Worm (Caenorhabditis elegans): Measurements from ENCODE around the gene str-93.

DNA sequence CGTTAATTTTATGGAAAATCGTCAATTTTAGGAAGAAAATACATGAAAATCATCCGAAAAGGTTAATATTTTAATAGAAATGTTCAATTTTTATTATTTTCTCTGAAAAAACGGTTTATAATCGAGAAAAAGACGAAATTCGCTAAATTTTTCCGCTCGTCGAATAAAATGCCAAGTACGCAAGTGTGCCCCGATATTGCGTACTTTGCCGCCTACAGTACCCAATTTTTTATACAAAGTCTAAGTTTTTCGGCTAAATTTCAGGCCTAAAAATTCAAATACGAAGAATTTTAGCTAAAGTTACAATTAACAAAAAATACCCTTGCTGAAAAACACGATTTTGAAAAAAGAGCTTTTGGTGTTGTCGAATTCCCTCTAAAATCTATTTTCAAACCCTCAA lies 14.4 kb downstream of the str-93 start:
- TF ChIP-seq ztf-29 (GFP tag; IDR thresholded peaks at IDR 0.05) (no peak), T22C8.4 (GFP tag; IDR thresholded peaks at IDR 0.05) (no peak), ref-1 (GFP tag; conservative IDR thresholded peaks at IDR 0.05) (no peak), ztf-23 (GFP tag; IDR thresholded peaks at IDR 0.05) (no peak), flt-1 (GFP tag; IDR thresholded peaks at IDR 0.05) (no peak)

Data from whole organism, midembryonic.